Worm (Caenorhabditis elegans) whole organism, mixed stage, embryonic: Measurements from ENCODE around the gene F54D8.6.

Experiments
- M03D4.4 ChIP-seq: sonication (generic microtip); optimal IDR thresholded peaks from 2 replicates; lab custom pipeline; 2017; ENCODE audit warnings: mild to moderate bottlenecking, missing genetic modification characterization, missing compliant biosample characterization
- bed-3 ChIP-seq: fragments of 200-800 bp; sonication (Bioruptor generic); optimal IDR thresholded peaks from 3 replicates; lab custom pipeline; 2018; ENCODE audit warnings: mild to moderate bottlenecking, missing genetic modification characterization, moderate library complexity, missing compliant biosample characterization
- blmp-1 ChIP-seq: fragments of 150-350 bp; optimal IDR thresholded peaks from 2 replicates; lab custom pipeline; 2014; ENCODE audit warnings: missing biosample characterization, missing genetic modification characterization
- ceh-43 ChIP-seq: fragments of 200-800 bp; sonication (Bioruptor generic); optimal IDR thresholded peaks from 2 replicates; lab custom pipeline; 2018; ENCODE audit warnings: mild to moderate bottlenecking, missing genetic modification characterization, moderate library complexity, missing compliant biosample characterization
- ceh-83 ChIP-seq: fragments of 200-800 bp; sonication (Bioruptor generic); optimal IDR thresholded peaks from 2 replicates; lab custom pipeline; 2018; ENCODE audit warnings: mild to moderate bottlenecking, missing genetic modification characterization, missing compliant biosample characterization
- ces-1 ChIP-seq: fragments of 150-350 bp; optimal IDR thresholded peaks from 2 replicates; lab custom pipeline; 2014; ENCODE audit warnings: missing biosample characterization, missing genetic modification reagents, missing genetic modification characterization
- cnd-1 ChIP-seq: fragments of 200-800 bp; sonication (Bioruptor generic); optimal IDR thresholded peaks from 2 replicates; lab custom pipeline; 2018; ENCODE audit warnings: mild to moderate bottlenecking, missing genetic modification characterization, missing compliant biosample characterization
- drap-1 ChIP-seq: fragments of 200-800 bp; sonication (Bioruptor generic); optimal IDR thresholded peaks from 3 replicates; lab custom pipeline; 2018; ENCODE audit warnings: mild to moderate bottlenecking, missing genetic modification characterization, missing compliant biosample characterization
- elt-1 ChIP-seq: sonication (generic microtip); optimal IDR thresholded peaks from 2 replicates; lab custom pipeline; 2017; ENCODE audit warnings: missing genetic modification characterization, mild to moderate bottlenecking, missing compliant biosample characterization, antibody characterized with exemption, moderate library complexity, borderline replicate concordance; ENCODE audit not compliant: insufficient read depth
- elt-3 ChIP-seq: fragments of 150-350 bp; optimal IDR thresholded peaks from 2 replicates; lab custom pipeline; 2014; ENCODE audit warnings: missing biosample characterization, missing genetic modification characterization
- flh-1 ChIP-seq: fragments of 200-800 bp; sonication (Bioruptor generic); optimal IDR thresholded peaks from 2 replicates; lab custom pipeline; 2018; ENCODE audit warnings: mild to moderate bottlenecking, missing genetic modification characterization, moderate library complexity, missing compliant biosample characterization
- ham-2 ChIP-seq: fragments of 200-800 bp; sonication (Bioruptor generic); optimal IDR thresholded peaks from 2 replicates; lab custom pipeline; 2018; ENCODE audit warnings: mild to moderate bottlenecking, missing genetic modification characterization, missing compliant biosample characterization
- hlh-1 ChIP-seq: fragments of 150-350 bp; optimal IDR thresholded peaks from 2 replicates; lab custom pipeline; 2014; ENCODE audit warnings: missing biosample characterization, missing genetic modification reagents, missing genetic modification characterization
- lin-13 ChIP-seq: fragments of 150-350 bp; optimal IDR thresholded peaks from 2 replicates; lab custom pipeline; 2014; ENCODE audit warnings: missing biosample characterization, missing genetic modification characterization
- lin-32 ChIP-seq: fragments of 200-800 bp; sonication (Bioruptor generic); optimal IDR thresholded peaks from 2 replicates; lab custom pipeline; 2018; ENCODE audit warnings: mild to moderate bottlenecking, missing genetic modification characterization, missing compliant biosample characterization
- lsy-2 ChIP-seq: fragments of 150-350 bp; optimal IDR thresholded peaks from 2 replicates; lab custom pipeline; 2014; ENCODE audit warnings: missing biosample characterization, missing genetic modification characterization
- mab-5 ChIP-seq: fragments of 150-350 bp; optimal IDR thresholded peaks from 2 replicates; lab custom pipeline; 2014; ENCODE audit warnings: missing biosample characterization, missing genetic modification characterization
- mep-1 ChIP-seq: fragments of 150-350 bp; optimal IDR thresholded peaks from 2 replicates; lab custom pipeline; 2017; ENCODE audit warnings: missing biosample characterization, missing genetic modification reagents, missing genetic modification characterization, inconsistent platforms
- mls-2 ChIP-seq: sonication (generic microtip); optimal IDR thresholded peaks from 2 replicates; lab custom pipeline; 2016; ENCODE audit warnings: mild to moderate bottlenecking, missing genetic modification characterization, moderate library complexity, missing compliant biosample characterization
- nhr-12 ChIP-seq: fragments of 150-350 bp; optimal IDR thresholded peaks from 2 replicates; lab custom pipeline; 2014; ENCODE audit warnings: missing biosample characterization, missing genetic modification characterization
- nhr-2 ChIP-seq: fragments of 150-350 bp; optimal IDR thresholded peaks from 2 replicates; lab custom pipeline; 2014; ENCODE audit warnings: missing biosample characterization, missing genetic modification characterization
- nhr-237 ChIP-seq: fragments of 150-350 bp; optimal IDR thresholded peaks from 2 replicates; lab custom pipeline; 2014; ENCODE audit warnings: missing biosample characterization, missing genetic modification characterization
- nhr-28 ChIP-seq: fragments of 150-350 bp; optimal IDR thresholded peaks from 2 replicates; lab custom pipeline; 2014; ENCODE audit warnings: missing biosample characterization, missing genetic modification characterization
- nhr-76 ChIP-seq: sonication (generic microtip); optimal IDR thresholded peaks from 2 replicates; lab custom pipeline; 2017; ENCODE audit warnings: missing biosample characterization, missing genetic modification characterization
- sem-2 ChIP-seq: fragments of 200-800 bp; sonication (Bioruptor generic); optimal IDR thresholded peaks from 2 replicates; lab custom pipeline; 2018; ENCODE audit warnings: mild to moderate bottlenecking, missing genetic modification characterization, missing compliant biosample characterization
- snpc-4 ChIP-seq: fragments of 150-350 bp; optimal IDR thresholded peaks from 2 replicates; lab custom pipeline; 2014; ENCODE audit warnings: missing biosample characterization, missing genetic modification characterization
- sptf-1 ChIP-seq: sonication (generic microtip); optimal IDR thresholded peaks from 2 replicates; lab custom pipeline; 2017; ENCODE audit warnings: mild to moderate bottlenecking, missing genetic modification characterization, moderate library complexity, missing compliant biosample characterization
- tbx-8 ChIP-seq: fragments of 200-800 bp; sonication (Bioruptor generic); optimal IDR thresholded peaks from 2 replicates; lab custom pipeline; 2018; ENCODE audit warnings: mild to moderate bottlenecking, missing genetic modification characterization, moderate library complexity, missing compliant biosample characterization
- unc-120 ChIP-seq: sonication (generic microtip); optimal IDR thresholded peaks from 2 replicates; lab custom pipeline; 2017; ENCODE audit warnings: missing genetic modification characterization, missing compliant biosample characterization; ENCODE audit not compliant: poor library complexity, severe bottlenecking
- unc-39 ChIP-seq: fragments of 150-350 bp; optimal IDR thresholded peaks from 2 replicates; lab custom pipeline; 2014; ENCODE audit warnings: missing biosample characterization, missing genetic modification characterization
- unc-62 ChIP-seq: fragments of 150-350 bp; optimal IDR thresholded peaks from 2 replicates; lab custom pipeline; 2014; ENCODE audit warnings: missing biosample characterization, missing genetic modification reagents, missing genetic modification characterization
- zip-8 ChIP-seq: fragments of 150-350 bp; optimal IDR thresholded peaks from 2 replicates; lab custom pipeline; 2014; ENCODE audit warnings: missing biosample characterization, missing genetic modification characterization
- ztf-11 ChIP-seq: fragments of 150-350 bp; optimal IDR thresholded peaks from 2 replicates; lab custom pipeline; 2014; ENCODE audit warnings: missing biosample characterization, missing genetic modification characterization

Gene F54D8.6

ce11 chrIII:5094506-5094905, 8.3 kb upstream of the F54D8.6 start, which contains the start of gene F54D8.10:
Gene F54D8.10 (plus strand): TSS chrIII:5094806.
- no peak for TF ChIP-seq blmp-1 (tag; lab: Kevin White, UChicago)
- TF ChIP-seq sem-2 (GFP tag; lab: Kevin White, UChicago), result no peak
- no peak for TF ChIP-seq unc-120 (tag; lab: Kevin White, UChicago)
- no peak for TF ChIP-seq ceh-43
- no peak for TF ChIP-seq unc-39
- TF ChIP-seq tbx-8, result no peak
- no peak for TF ChIP-seq M03D4.4 (tag; lab: Kevin White, UChicago)
- TF ChIP-seq nhr-28 (tag; lab: Kevin White, UChicago), result no peak
- TF ChIP-seq cnd-1 (tag; lab: Kevin White, UChicago), result no peak
- TF ChIP-seq mab-5, result no peak
- no peak for TF ChIP-seq nhr-237 (tag; lab: Kevin White, UChicago)

- no peak for TF ChIP-seq hlh-1 (tag; lab: Kevin White, UChicago)
- TF ChIP-seq mab-5, result no peak
- TF ChIP-seq ceh-43, result no peak
- TF ChIP-seq unc-62 (GFP tag; lab: Kevin White, UChicago), result no peak
- TF ChIP-seq blmp-1 (tag; lab: Kevin White, UChicago), result no peak
- TF ChIP-seq ham-2 (GFP tag; lab: Kevin White, UChicago), result no peak
- no peak for TF ChIP-seq drap-1
- TF ChIP-seq ztf-11, result no peak
- no peak for TF ChIP-seq lin-32 (GFP tag; lab: Kevin White, UChicago)
- TF ChIP-seq lin-13 (tag; lab: Kevin White, UChicago), result no peak
- TF ChIP-seq unc-39, result no peak
- no peak for TF ChIP-seq ceh-83
Observed at ce11 chrIII:5096741-5097140, 6.0 kb upstream of the F54D8.6 start.

- no peak for TF ChIP-seq sptf-1
- TF ChIP-seq ceh-83, result no peak
- TF ChIP-seq tbx-8, result no peak
- TF ChIP-seq hlh-1 (tag; lab: Kevin White, UChicago), result no peak
- no peak for TF ChIP-seq ceh-43
- no peak for TF ChIP-seq unc-39
- no peak for TF ChIP-seq nhr-76 (tag; lab: Kevin White, UChicago)
- TF ChIP-seq ces-1, result no peak
- no peak for TF ChIP-seq nhr-237 (tag; lab: Kevin White, UChicago)
- no peak for TF ChIP-seq sem-2 (GFP tag; lab: Kevin White, UChicago)
- no peak for TF ChIP-seq flh-1
- TF ChIP-seq nhr-12 (tag; lab: Kevin White, UChicago), result no peak
- no peak for TF ChIP-seq zip-8
- TF ChIP-seq lin-32 (GFP tag; lab: Kevin White, UChicago), result no peak
- TF ChIP-seq bed-3 (GFP tag; lab: Kevin White, UChicago), result no peak
- no peak for TF ChIP-seq unc-62 (GFP tag; lab: Kevin White, UChicago)
- TF ChIP-seq elt-1, result no peak
- TF ChIP-seq ztf-11, result no peak
- TF ChIP-seq mls-2 (tag; lab: Kevin White, UChicago), result no peak
- TF ChIP-seq unc-120 (tag; lab: Kevin White, UChicago), result no peak
Observed at ce11 chrIII:5098740-5099276, 4.0 kb upstream of the F54D8.6 start.

ce11 chrIII:5099500-5099899, 3.3 kb upstream of the F54D8.6 start:
- TF ChIP-seq mep-1 (tag; lab: Kevin White, UChicago), result no peak
- no peak for TF ChIP-seq ces-1
- no peak for TF ChIP-seq ceh-43
- TF ChIP-seq elt-3 (tag; lab: Kevin White, UChicago), result no peak
- no peak for TF ChIP-seq sptf-1
- TF ChIP-seq nhr-237 (tag; lab: Kevin White, UChicago), result no peak
- no peak for TF ChIP-seq nhr-76 (tag; lab: Kevin White, UChicago)
- TF ChIP-seq sem-2 (GFP tag; lab: Kevin White, UChicago), result no peak
- TF ChIP-seq ham-2 (GFP tag; lab: Kevin White, UChicago), result no peak
- no peak for TF ChIP-seq cnd-1 (tag; lab: Kevin White, UChicago)
- no peak for TF ChIP-seq ceh-83
- TF ChIP-seq tbx-8, result no peak
- TF ChIP-seq blmp-1 (tag; lab: Kevin White, UChicago), result no peak
- TF ChIP-seq nhr-12 (tag; lab: Kevin White, UChicago), result no peak
- TF ChIP-seq nhr-2 (tag; lab: Kevin White, UChicago), result no peak
- no peak for TF ChIP-seq lsy-2
- TF ChIP-seq snpc-4 (tag; lab: Kevin White, UChicago), result no peak
- no peak for TF ChIP-seq M03D4.4 (tag; lab: Kevin White, UChicago)
